Fruit fly (Drosophila melanogaster) whole organism, embryonic: Measurements from ENCODE around the gene eIF2Bepsilon.
A peak's percentile ranks its signal among the peaks of the same experiment; 100 is the strongest.

Source experiments
- ATbp ChIP-seq: fragments of 200-800 bp; sonication (Bioruptor generic); optimal IDR thresholded peaks from 2 replicates; lab custom pipeline; 2017; ENCODE audit warnings: missing biosample characterization, mild to moderate bottlenecking, missing genetic modification characterization, missing genetic modification reagents
- Atf6 ChIP-seq: fragments of 200-800 bp; sonication (Bioruptor generic); IDR thresholded peaks from 2 replicates; pipeline ENCODE4 v1.3.6; 2022; ENCODE audit warnings: missing biosample characterization, missing genetic modification characterization
- CG10274 ChIP-seq: fragments of 200-800 bp; sonication (Bioruptor generic); optimal IDR thresholded peaks from 3 replicates; lab custom pipeline; 2017; ENCODE audit warnings: missing biosample characterization, mild to moderate bottlenecking, missing genetic modification characterization
- CG11085 ChIP-seq: fragments of 200-800 bp; sonication (Bioruptor generic); IDR thresholded peaks from 2 replicates; pipeline ENCODE4 v1.3.6; 2022; ENCODE audit warnings: missing biosample characterization, missing genetic modification characterization
- CG11093 ChIP-seq: fragments of 200-800 bp; sonication (Bioruptor generic); IDR thresholded peaks from 3 replicates; pipeline ENCODE4 v1.3.6; 2022; ENCODE audit warnings: missing biosample characterization, missing genetic modification characterization
- CG12071 ChIP-seq: fragments of 200-800 bp; sonication (Bioruptor generic); optimal IDR thresholded peaks from 3 replicates; lab custom pipeline; 2018; ENCODE audit warnings: missing biosample characterization, mild to moderate bottlenecking, missing genetic modification characterization
- CG12219 ChIP-seq: fragments of 200-800 bp; sonication (Bioruptor generic); optimal IDR thresholded peaks from 3 replicates; lab custom pipeline; 2018; ENCODE audit warnings: missing biosample characterization, mild to moderate bottlenecking, missing genetic modification characterization
- CG13123 ChIP-seq: fragments of 200-800 bp; sonication (Bioruptor generic); optimal IDR thresholded peaks from 2 replicates; lab custom pipeline; 2016; ENCODE audit warnings: missing biosample characterization, missing genetic modification characterization
- CG13894 ChIP-seq: fragments of 200-800 bp; sonication (Bioruptor generic); optimal IDR thresholded peaks from 3 replicates; lab custom pipeline; 2018; ENCODE audit warnings: missing biosample characterization, mild to moderate bottlenecking, missing genetic modification characterization, moderate library complexity
- CG14050 ChIP-seq: fragments of 200-800 bp; sonication (Bioruptor generic); IDR thresholded peaks from 3 replicates; pipeline ENCODE4 v1.3.6; 2022; ENCODE audit warnings: missing biosample characterization, missing genetic modification characterization
- CG17612 ChIP-seq: fragments of 200-800 bp; sonication (Bioruptor generic); IDR thresholded peaks from 2 replicates; pipeline ENCODE4 v1.3.6; 2022; ENCODE audit warnings: missing biosample characterization, missing genetic modification characterization
- CG18262 ChIP-seq: fragments of 200-800 bp; optimal IDR thresholded peaks from 3 replicates; lab custom pipeline; 2019; ENCODE audit warnings: missing biosample characterization, mild to moderate bottlenecking, missing genetic modification characterization, moderate library complexity
- CG31224 ChIP-seq: fragments of 200-800 bp; sonication (Bioruptor generic); IDR thresholded peaks from 2 replicates; pipeline ENCODE4 v1.3.6; 2022; ENCODE audit warnings: missing biosample characterization, missing genetic modification characterization
- CG32767 ChIP-seq: fragments of 200-800 bp; sonication (Bioruptor generic); IDR thresholded peaks from 2 replicates; pipeline ENCODE4 v1.3.6; 2022; ENCODE audit warnings: missing biosample characterization, missing genetic modification characterization
- CG34376 ChIP-seq: fragments of 200-800 bp; sonication (Bioruptor generic); optimal IDR thresholded peaks from 2 replicates; lab custom pipeline; 2018; ENCODE audit warnings: missing biosample characterization, mild to moderate bottlenecking, missing genetic modification characterization
- CG4404 ChIP-seq: fragments of 200-800 bp; sonication (Bioruptor generic); IDR thresholded peaks from 2 replicates; pipeline ENCODE4 v1.3.6; 2022; ENCODE audit warnings: missing biosample characterization, missing genetic modification characterization
- CG4424 ChIP-seq: fragments of 200-800 bp; sonication (Bioruptor generic); optimal IDR thresholded peaks from 3 replicates; lab custom pipeline; 2016; ENCODE audit warnings: missing biosample characterization, missing genetic modification characterization
- CG4854 ChIP-seq: fragments of 200-800 bp; sonication (Bioruptor generic); optimal IDR thresholded peaks from 2 replicates; lab custom pipeline; 2016; ENCODE audit warnings: missing biosample characterization, missing genetic modification characterization, inconsistent platforms
- CG7839 ChIP-seq: fragments of 200-800 bp; sonication (Bioruptor generic); optimal IDR thresholded peaks from 3 replicates; lab custom pipeline; 2018; ENCODE audit warnings: missing biosample characterization, mild to moderate bottlenecking, missing genetic modification characterization, moderate library complexity
- CG8359 ChIP-seq: fragments of 200-800 bp; sonication (Bioruptor generic); optimal IDR thresholded peaks from 2 replicates; lab custom pipeline; 2017; ENCODE audit warnings: missing biosample characterization, mild to moderate bottlenecking, missing genetic modification characterization, borderline replicate concordance
- CG8924 ChIP-seq: fragments of 200-800 bp; optimal IDR thresholded peaks from 3 replicates; lab custom pipeline; 2019; ENCODE audit warnings: missing biosample characterization, mild to moderate bottlenecking, missing genetic modification characterization, moderate library complexity
- CG9817 ChIP-seq: fragments of 200-800 bp; sonication (Bioruptor generic); optimal IDR thresholded peaks from 2 replicates; lab custom pipeline; 2018; ENCODE audit warnings: missing biosample characterization, mild to moderate bottlenecking, missing genetic modification characterization, moderate library complexity
- Ets97D ChIP-seq: fragments of 200-800 bp; sonication (Bioruptor generic); optimal IDR thresholded peaks from 3 replicates; lab custom pipeline; 2016; ENCODE audit warnings: missing biosample characterization, missing genetic modification characterization
- HHEX ChIP-seq: fragments of 200-800 bp; sonication (Bioruptor generic); optimal IDR thresholded peaks from 3 replicates; lab custom pipeline; 2017; ENCODE audit warnings: missing biosample characterization, mild to moderate bottlenecking, missing genetic modification characterization, missing genetic modification reagents
- HLH54F ChIP-seq: fragments of 200-800 bp; sonication (Bioruptor generic); optimal IDR thresholded peaks from 3 replicates; lab custom pipeline; 2016; ENCODE audit warnings: missing biosample characterization, missing genetic modification characterization
- Hr51 ChIP-seq, 2 experiments: fragments of 200-800 bp; sonication (Bioruptor generic); optimal IDR thresholded peaks; 2 replicates in 1 of 2; 3 replicates in 1 of 2; lab custom pipeline; 2016 to 2018; ENCODE audit warnings: missing biosample characterization in 2 of 2, missing genetic modification characterization in 2 of 2, mild to moderate bottlenecking in 1 of 2, moderate library complexity in 1 of 2
- Hsf ChIP-seq: fragments of 200-800 bp; sonication (Bioruptor generic); optimal IDR thresholded peaks from 3 replicates; lab custom pipeline; 2016; ENCODE audit warnings: missing biosample characterization, missing genetic modification characterization
- MBD-R2 ChIP-seq: fragments of 200-800 bp; sonication (Bioruptor generic); IDR thresholded peaks from 2 replicates; pipeline ENCODE4 v1.3.6; 2022; ENCODE audit warnings: missing biosample characterization, missing genetic modification characterization
- MESR4 ChIP-seq: fragments of 200-800 bp; sonication (Bioruptor generic); optimal IDR thresholded peaks from 2 replicates; lab custom pipeline; 2018; ENCODE audit warnings: missing biosample characterization, mild to moderate bottlenecking, missing genetic modification characterization, moderate library complexity
- Neu2 ChIP-seq: fragments of 200-800 bp; sonication (Bioruptor generic); optimal IDR thresholded peaks from 3 replicates; lab custom pipeline; 2016; ENCODE audit warnings: missing biosample characterization, missing genetic modification characterization, borderline replicate concordance
- Ptx1 ChIP-seq: fragments of 200-800 bp; sonication (Bioruptor generic); IDR thresholded peaks from 2 replicates; pipeline ENCODE4 v1.3.6; 2022; ENCODE audit warnings: missing biosample characterization, missing genetic modification characterization
- Scr ChIP-seq: fragments of 200-800 bp; sonication (Bioruptor generic); IDR thresholded peaks from 2 replicates; pipeline ENCODE4 v1.3.6; 2022; ENCODE audit warnings: missing biosample characterization, missing genetic modification characterization; ENCODE audit not compliant: partially characterized antibody
- Sry-β ChIP-seq: fragments of 200-800 bp; sonication (Bioruptor generic); optimal IDR thresholded peaks from 2 replicates; lab custom pipeline; 2018; ENCODE audit warnings: missing biosample characterization, mild to moderate bottlenecking, missing genetic modification characterization, moderate library complexity
- Usf ChIP-seq: fragments of 200-800 bp; sonication (Bioruptor generic); optimal IDR thresholded peaks from 2 replicates; lab custom pipeline; 2017; ENCODE audit warnings: missing genotype, missing biosample characterization, missing genetic modification characterization
- ab ChIP-seq: fragments of 200-800 bp; sonication (Bioruptor generic); optimal IDR thresholded peaks from 2 replicates; lab custom pipeline; 2016; ENCODE audit warnings: missing biosample characterization, missing genetic modification characterization
- aop ChIP-seq: fragments of 200-800 bp; sonication (Bioruptor generic); IDR thresholded peaks from 2 replicates; pipeline ENCODE4 v1.3.6; 2022; ENCODE audit warnings: missing biosample characterization, missing genetic modification characterization
- caup ChIP-seq: fragments of 200-800 bp; sonication (Bioruptor generic); optimal IDR thresholded peaks from 3 replicates; lab custom pipeline; 2017; ENCODE audit warnings: missing biosample characterization, mild to moderate bottlenecking, missing genetic modification characterization, moderate library complexity; ENCODE audit not compliant: severe bottlenecking
- lab ChIP-seq: fragments of 200-800 bp; sonication (Bioruptor generic); optimal IDR thresholded peaks from 3 replicates; lab custom pipeline; 2017; ENCODE audit warnings: missing biosample characterization, missing genetic modification characterization, mild to moderate bottlenecking, moderate library complexity, missing genetic modification reagents
- luna ChIP-seq: fragments of 200-800 bp; sonication (Bioruptor generic); optimal IDR thresholded peaks from 2 replicates; lab custom pipeline; 2016; ENCODE audit warnings: missing biosample characterization, missing genetic modification characterization
- pita ChIP-seq: fragments of 200-800 bp; sonication (Bioruptor generic); optimal IDR thresholded peaks from 2 replicates; lab custom pipeline; 2017; ENCODE audit warnings: missing biosample characterization, mild to moderate bottlenecking, missing genetic modification characterization
- repo ChIP-seq: fragments of 200-800 bp; sonication (Bioruptor generic); optimal IDR thresholded peaks from 2 replicates; lab custom pipeline; 2016; ENCODE audit warnings: missing biosample characterization, missing genetic modification characterization
- rib ChIP-seq: fragments of 200-800 bp; sonication (Bioruptor generic); IDR thresholded peaks from 2 replicates; pipeline ENCODE4 v1.3.6; 2022; ENCODE audit warnings: missing biosample characterization, missing genetic modification characterization
- salm ChIP-seq: fragments of 200-800 bp; sonication (Bioruptor generic); optimal IDR thresholded peaks from 2 replicates; lab custom pipeline; 2018; ENCODE audit warnings: missing biosample characterization, mild to moderate bottlenecking, missing genetic modification characterization
- sens ChIP-seq: fragments of 200-800 bp; sonication (Bioruptor generic); peaks from one replicate; lab custom pipeline; 2016; ENCODE audit warnings: missing biosample characterization, missing genetic modification characterization
- shn ChIP-seq: fragments of 200-800 bp; sonication (Bioruptor generic); optimal IDR thresholded peaks from 3 replicates; lab custom pipeline; 2016; ENCODE audit warnings: missing biosample characterization, missing genetic modification characterization
- tll ChIP-seq, 2 experiments: fragments of 200-800 bp in 1 of 2; fragments of >200 bp in 1 of 2; sonication (Bioruptor generic) in 1 of 2; optimal IDR thresholded peaks; 2 replicates each; lab custom pipeline; 2017 to 2019; ENCODE audit warnings: missing biosample characterization in 2 of 2, missing genetic modification characterization in 2 of 2, mild to moderate bottlenecking in 1 of 2, moderate library complexity in 1 of 2
- toy ChIP-seq: fragments of 200-800 bp; sonication (Bioruptor generic); IDR thresholded peaks from 2 replicates; pipeline ENCODE4 v1.3.6; 2022; ENCODE audit warnings: missing biosample characterization, missing genetic modification characterization
- trh ChIP-seq: fragments of 200-800 bp; sonication (Bioruptor generic); optimal IDR thresholded peaks from 2 replicates; lab custom pipeline; 2016; ENCODE audit warnings: missing biosample characterization, missing genetic modification characterization
- vvl ChIP-seq: fragments of 200-800 bp; sonication (Bioruptor generic); IDR thresholded peaks from 2 replicates; pipeline ENCODE4 v1.3.6; 2022; ENCODE audit warnings: missing biosample characterization, missing genetic modification characterization
- zfh1 ChIP-seq: fragments of 200-800 bp; sonication (Bioruptor generic); IDR thresholded peaks from 3 replicates; pipeline ENCODE4 v1.3.6; 2022; ENCODE audit warnings: missing biosample characterization, missing genetic modification characterization

Gene eIF2Bepsilon

DNA sequence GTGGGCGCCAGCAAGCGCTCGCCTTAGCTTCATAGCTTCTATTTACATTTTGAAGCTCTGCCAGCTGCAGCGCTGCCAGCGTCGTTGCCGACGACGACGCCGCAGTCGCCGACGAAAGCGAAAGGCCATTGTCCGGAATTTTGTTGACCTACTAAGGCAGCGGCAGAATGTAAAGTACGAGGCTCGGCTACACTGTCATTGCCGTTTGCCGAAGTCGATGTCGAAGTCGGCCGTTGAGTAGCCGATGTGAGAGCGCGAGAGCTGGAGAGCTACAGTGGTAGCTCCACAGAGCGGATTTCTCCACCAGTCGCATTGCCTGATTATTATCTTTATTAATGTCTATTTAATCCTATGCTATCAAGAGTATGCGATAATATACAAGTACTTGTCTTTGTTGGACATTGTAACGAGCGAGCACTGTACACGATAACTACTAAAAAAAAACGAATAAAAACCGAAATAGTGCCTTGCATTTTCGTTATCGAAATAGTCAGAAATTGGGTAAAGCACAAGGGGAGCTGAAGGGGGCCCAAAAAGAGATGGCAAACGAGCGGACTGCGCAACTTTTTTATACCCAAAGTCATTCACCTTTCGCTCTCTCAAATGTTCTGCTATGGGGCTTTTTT, 41.0 kb upstream of the eIF2Bepsilon start (continued):
- peak; percentile 86 for TF ChIP-seq CG18262 (tag; lab: Kevin White, UChicago)
- TF ChIP-seq CG12219, result peak; percentile 95
- peak; percentile 91 for TF ChIP-seq CG32767 (GFP tag; lab: Robert Waterston, UW)
- peak; percentile 93 for TF ChIP-seq CG8924 (tag; lab: Kevin White, UChicago)
- peak; percentile 93 for TF ChIP-seq CG4424
- peak; percentile 33 for TF ChIP-seq MESR4 (GFP tag; lab: Kevin White, UChicago)
- peak; percentile 99 for TF ChIP-seq sens (GFP tag; lab: Kevin White, UChicago)
- TF ChIP-seq Ptx1 (GFP tag; lab: Robert Waterston, UW), result peak; percentile 97
- TF ChIP-seq Sry-β, result peak; percentile 41
- no peak for TF ChIP-seq Scr (GFP tag; lab: Robert Waterston, UW)
- peak; percentile 96 for TF ChIP-seq CG7839 (tag; lab: Kevin White, UChicago)
- peak; percentile 85 for TF ChIP-seq shn (GFP tag; lab: Kevin White, UChicago)
- TF ChIP-seq HHEX (GFP tag; lab: Kevin White, UChicago), result peak; percentile 93
- TF ChIP-seq MBD-R2, result peak; percentile 80
- TF ChIP-seq CG9817, result peak; percentile 95
- TF ChIP-seq HLH54F (GFP tag; lab: Kevin White, UChicago), result peak; percentile 90
- TF ChIP-seq Hsf (GFP tag; lab: Kevin White, UChicago), result peak; percentile 95
- TF ChIP-seq CG4404 (GFP tag; lab: Robert Waterston, UW), result peak; percentile 81
- TF ChIP-seq CG13123, result peak; percentile 86
- peak; percentile 86 for TF ChIP-seq toy (GFP tag; lab: Robert Waterston, UW)
- peak; percentile 96 for TF ChIP-seq lab (GFP tag; lab: Kevin White, UChicago)
- peak; percentile 96 for TF ChIP-seq zfh1 (GFP tag; lab: Robert Waterston, UW)
- peak; percentile 98 for TF ChIP-seq vvl
- TF ChIP-seq CG31224 (GFP tag; lab: Robert Waterston, UW), result peak; percentile 74
- peak; percentile 70 for TF ChIP-seq Usf (GFP tag; lab: Kevin White, UChicago)
- peak; percentile 81 for TF ChIP-seq CG8359 (GFP tag; lab: Kevin White, UChicago)
- peak; percentile 93 for TF ChIP-seq Atf6
- TF ChIP-seq repo (GFP tag; lab: Kevin White, UChicago), result peak; percentile 92
- TF ChIP-seq CG10274 (GFP tag; lab: Kevin White, UChicago), result peak; percentile 80
- TF ChIP-seq CG14050 (GFP tag; lab: Robert Waterston, UW), result peak; percentile 96
- TF ChIP-seq Neu2 (GFP tag; lab: Kevin White, UChicago), result peak; percentile 37
- no peak for TF ChIP-seq tll (GFP tag; optimal IDR thresholded peaks at IDR 0.05; lab: Kevin White, UChicago)
- TF ChIP-seq ab (GFP tag; lab: Kevin White, UChicago), result peak; percentile 82
- TF ChIP-seq CG12071 (GFP tag; lab: Kevin White, UChicago), result peak; percentile 96
- peak; percentile 76 for TF ChIP-seq Ets97D (GFP tag; lab: Kevin White, UChicago)
- peak; percentile 89 to 95 for TF ChIP-seq Hr51 (GFP tag; optimal IDR thresholded peaks at IDR 0.05; lab: Kevin White, UChicago)
- TF ChIP-seq pita (GFP tag; lab: Kevin White, UChicago), result no peak
- TF ChIP-seq trh (GFP tag; lab: Kevin White, UChicago), result peak; percentile 73
- peak; percentile 84 for TF ChIP-seq rib
- peak; percentile 92 for TF ChIP-seq caup (GFP tag; lab: Kevin White, UChicago)
- TF ChIP-seq CG34376 (GFP tag; lab: Kevin White, UChicago), result peak; percentile 78
- TF ChIP-seq CG11085 (GFP tag; lab: Robert Waterston, UW), result peak; percentile 85
- peak; percentile 93 for TF ChIP-seq aop
- TF ChIP-seq CG11093 (GFP tag; lab: Robert Waterston, UW), result peak; percentile 95
- TF ChIP-seq salm, result peak; percentile 87
- TF ChIP-seq CG17612 (GFP tag; lab: Robert Waterston, UW), result peak; percentile 81
- peak; percentile 97 for TF ChIP-seq ATbp (GFP tag; lab: Kevin White, UChicago)
- TF ChIP-seq CG13894 (tag; lab: Kevin White, UChicago), result peak; percentile 85
- peak; percentile 44 for TF ChIP-seq luna (GFP tag; lab: Kevin White, UChicago)
- TF ChIP-seq CG4854 (GFP tag; lab: Kevin White, UChicago), result peak; percentile 87
